Fruit fly (Drosophila melanogaster) whole organism: ENCODE measurements around the gene skd.

Experiments used
- CG8478 ChIP-seq: fragments of >200 bp; optimal IDR thresholded peaks from 2 replicates; lab custom pipeline; 2018; ENCODE audit warnings: inconsistent platforms
- Dll ChIP-seq: fragments of >200 bp; optimal IDR thresholded peaks from 2 replicates; lab custom pipeline; 2017
- EcR ChIP-seq, 2 experiments: fragments of >200 bp; optimal IDR thresholded peaks; 2 replicates each; lab custom pipeline; 2017; ENCODE audit warnings: missing biosample characterization in 2 of 2, missing genetic modification characterization in 2 of 2, missing genetic modification reagents in 2 of 2
- pan ChIP-seq: fragments of >200 bp; optimal IDR thresholded peaks from 2 replicates; lab custom pipeline; 2017
- psq ChIP-seq: fragments of >200 bp; optimal IDR thresholded peaks from 2 replicates; lab custom pipeline; 2017
- usp ChIP-seq: fragments of >200 bp; optimal IDR thresholded peaks from 2 replicates; lab custom pipeline; 2017; ENCODE audit warnings: missing biosample characterization, missing genetic modification characterization, mixed read lengths

DNA sequence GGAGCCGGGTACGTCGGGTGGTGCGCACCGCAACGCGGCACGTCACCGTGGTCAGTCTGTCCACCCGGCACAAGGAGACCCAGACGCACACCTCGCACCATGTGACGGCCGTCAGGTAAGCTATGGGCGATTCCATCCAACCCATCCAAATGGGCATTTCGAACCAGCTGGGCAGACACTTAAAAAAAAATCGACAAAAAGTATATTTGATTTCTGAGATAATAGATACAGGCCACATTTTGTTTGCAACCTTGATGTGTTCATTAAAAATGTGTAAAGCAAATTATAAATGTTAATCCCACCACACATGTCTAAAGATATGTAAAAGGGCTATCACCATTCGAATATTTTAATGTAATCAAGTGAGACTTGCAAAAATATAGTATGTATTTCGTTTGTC is 37.4 kb upstream of the skd start:
- no peak for TF ChIP-seq EcR (GFP tag; optimal IDR thresholded peaks at IDR 0.05; lab: Kevin White, UChicago)
- TF ChIP-seq usp (GFP tag; lab: Kevin White, UChicago) = no peak
- no peak for TF ChIP-seq psq (lab: Kevin White, UChicago)
- no peak for TF ChIP-seq CG8478
- no peak for TF ChIP-seq pan (lab: Kevin White, UChicago)
- TF ChIP-seq Dll (lab: Kevin White, UChicago) = no peak
